Worm (Caenorhabditis elegans) whole organism, mixed stage, embryonic: Measurements from ENCODE around the gene F11A5.18.

Source experiments
- bed-3 ChIP-seq: fragments of 200-800 bp; sonication (Bioruptor generic); optimal IDR thresholded peaks from 3 replicates; lab custom pipeline; 2018; ENCODE audit warnings: mild to moderate bottlenecking, missing genetic modification characterization, moderate library complexity, missing compliant biosample characterization
- ceh-83 ChIP-seq: fragments of 200-800 bp; sonication (Bioruptor generic); optimal IDR thresholded peaks from 2 replicates; lab custom pipeline; 2018; ENCODE audit warnings: mild to moderate bottlenecking, missing genetic modification characterization, missing compliant biosample characterization
- mab-5 ChIP-seq: fragments of 150-350 bp; optimal IDR thresholded peaks from 2 replicates; lab custom pipeline; 2014; ENCODE audit warnings: missing biosample characterization, missing genetic modification characterization
- nhr-76 ChIP-seq: sonication (generic microtip); optimal IDR thresholded peaks from 2 replicates; lab custom pipeline; 2017; ENCODE audit warnings: missing biosample characterization, missing genetic modification characterization
- pha-4 ChIP-seq: fragments of 150-350 bp; optimal IDR thresholded peaks from 2 replicates; lab custom pipeline; 2018; ENCODE audit warnings: missing biosample characterization, missing genetic modification reagents, missing genetic modification characterization
- unc-39 ChIP-seq: fragments of 150-350 bp; optimal IDR thresholded peaks from 2 replicates; lab custom pipeline; 2014; ENCODE audit warnings: missing biosample characterization, missing genetic modification characterization
- zip-8 ChIP-seq: fragments of 150-350 bp; optimal IDR thresholded peaks from 2 replicates; lab custom pipeline; 2014; ENCODE audit warnings: missing biosample characterization, missing genetic modification characterization
- ztf-11 ChIP-seq: fragments of 150-350 bp; optimal IDR thresholded peaks from 2 replicates; lab custom pipeline; 2014; ENCODE audit warnings: missing biosample characterization, missing genetic modification characterization

- TF ChIP-seq pha-4 (no peak), zip-8 (no peak), ceh-83 (GFP tag; lab: Kevin White, UChicago) (no peak), bed-3 (no peak), unc-39 (tag; lab: Kevin White, UChicago) (no peak), nhr-76 (tag; lab: Kevin White, UChicago) (no peak), mab-5 (tag; lab: Kevin White, UChicago) (no peak), ztf-11 (tag; lab: Kevin White, UChicago) (no peak)
Measured at ce11 chrV:16169026-16169425, 33.7 kb upstream of the F11A5.18 start, which contains the start of gene str-111.
